Fruit fly (Drosophila melanogaster) whole organism, pupa: ENCODE measurements around the gene CG12991.

Source experiments
- CG10348 ChIP-seq: fragments of 200-800 bp; sonication (Bioruptor generic); IDR thresholded peaks from 2 replicates; pipeline ENCODE4 v1.3.6; 2022; ENCODE audit warnings: missing biosample characterization, missing genetic modification characterization
- CG12605 ChIP-seq: fragments of 200-800 bp; sonication (Bioruptor generic); IDR thresholded peaks from 2 replicates; pipeline ENCODE4 v1.3.6; 2022; ENCODE audit warnings: missing biosample characterization, missing genetic modification characterization
- CG13204 ChIP-seq: fragments of 200-800 bp; sonication (Bioruptor generic); optimal IDR thresholded peaks from 2 replicates; lab custom pipeline; 2018; ENCODE audit warnings: missing biosample characterization, mild to moderate bottlenecking, missing genetic modification characterization, moderate library complexity
- CG14655 ChIP-seq: fragments of 200-800 bp; sonication (Bioruptor generic); optimal IDR thresholded peaks from 3 replicates; lab custom pipeline; 2017; ENCODE audit warnings: mild to moderate bottlenecking, missing biosample characterization, missing genetic modification reagents, missing genetic modification characterization
- CG15710 ChIP-seq: fragments of 200-800 bp; sonication (Bioruptor generic); optimal IDR thresholded peaks from 2 replicates; lab custom pipeline; 2018; ENCODE audit warnings: missing biosample characterization, mild to moderate bottlenecking, missing genetic modification characterization, moderate library complexity
- CG17806 ChIP-seq: fragments of 200-800 bp; sonication (Bioruptor generic); optimal IDR thresholded peaks from 2 replicates; lab custom pipeline; 2018; ENCODE audit warnings: missing biosample characterization, mild to moderate bottlenecking, missing genetic modification characterization, moderate library complexity
- CG32121 ChIP-seq: fragments of 200-800 bp; sonication (Bioruptor generic); IDR thresholded peaks from 2 replicates; pipeline ENCODE4 v1.3.6; 2022; ENCODE audit warnings: missing biosample characterization, missing genetic modification characterization
- CG34367 ChIP-seq: fragments of 200-800 bp; sonication (Bioruptor generic); optimal IDR thresholded peaks from 2 replicates; lab custom pipeline; 2018; ENCODE audit warnings: missing biosample characterization, mild to moderate bottlenecking, missing genetic modification characterization
- CG4496 ChIP-seq: fragments of 200-800 bp; sonication (Bioruptor generic); IDR thresholded peaks from 3 replicates; pipeline ENCODE4 v1.3.6; 2022; ENCODE audit warnings: missing biosample characterization, missing genetic modification characterization
- CG8159 ChIP-seq: fragments of 200-800 bp; sonication (Bioruptor generic); optimal IDR thresholded peaks from 3 replicates; lab custom pipeline; 2018; ENCODE audit warnings: missing biosample characterization, mild to moderate bottlenecking, missing genetic modification characterization, moderate library complexity
- CG8301 ChIP-seq: fragments of 200-800 bp; sonication (Bioruptor generic); optimal IDR thresholded peaks from 2 replicates; lab custom pipeline; 2018; ENCODE audit warnings: missing biosample characterization, mild to moderate bottlenecking, missing genetic modification characterization
- CG9948 ChIP-seq: fragments of 200-800 bp; sonication (Bioruptor generic); optimal IDR thresholded peaks from 2 replicates; lab custom pipeline; 2018; ENCODE audit warnings: missing biosample characterization, mild to moderate bottlenecking, missing genetic modification characterization, moderate library complexity
- D1 ChIP-seq: fragments of 200-800 bp; sonication (Bioruptor generic); optimal IDR thresholded peaks from 2 replicates; lab custom pipeline; 2018; ENCODE audit warnings: missing biosample characterization, mild to moderate bottlenecking, missing genetic modification characterization, moderate library complexity
- EcR ChIP-seq: fragments of 200-800 bp; sonication (Bioruptor generic); optimal IDR thresholded peaks from 3 replicates; lab custom pipeline; 2019; ENCODE audit warnings: missing biosample characterization, missing genetic modification characterization, mild to moderate bottlenecking, moderate library complexity, missing genetic modification reagents
- Ets98B ChIP-seq: fragments of 200-800 bp; sonication (Bioruptor generic); IDR thresholded peaks from 2 replicates; pipeline ENCODE4 v1.3.6; 2022; ENCODE audit warnings: missing biosample characterization, missing genetic modification characterization
- Pif1A ChIP-seq: fragments of 200-800 bp; sonication (Bioruptor generic); optimal IDR thresholded peaks from 3 replicates; lab custom pipeline; 2016; ENCODE audit warnings: missing biosample characterization, missing genetic modification characterization
- Pif1B ChIP-seq: fragments of 200-800 bp; sonication (Bioruptor generic); optimal IDR thresholded peaks from 3 replicates; lab custom pipeline; 2016; ENCODE audit warnings: missing biosample characterization, missing genetic modification characterization
- Snoo ChIP-seq: fragments of 200-800 bp; sonication (Bioruptor generic); optimal IDR thresholded peaks from 3 replicates; lab custom pipeline; 2017; ENCODE audit warnings: missing biosample characterization, mild to moderate bottlenecking, missing genetic modification characterization, inconsistent platforms
- fd96Ca ChIP-seq: fragments of 200-800 bp; sonication (Bioruptor generic); IDR thresholded peaks from 3 replicates; pipeline ENCODE4 v1.3.6; 2022; ENCODE audit warnings: missing biosample characterization, missing genetic modification characterization
- gl ChIP-seq: fragments of 200-800 bp; sonication (Bioruptor generic); optimal IDR thresholded peaks from 2 replicates; lab custom pipeline; 2018; ENCODE audit warnings: missing biosample characterization, mild to moderate bottlenecking, missing genetic modification characterization
- rn ChIP-seq: fragments of 200-800 bp; sonication (Bioruptor generic); IDR thresholded peaks from 2 replicates; pipeline ENCODE4 v1.3.6; 2022; ENCODE audit warnings: missing biosample characterization, missing genetic modification characterization

CG12991 gene

DNA sequence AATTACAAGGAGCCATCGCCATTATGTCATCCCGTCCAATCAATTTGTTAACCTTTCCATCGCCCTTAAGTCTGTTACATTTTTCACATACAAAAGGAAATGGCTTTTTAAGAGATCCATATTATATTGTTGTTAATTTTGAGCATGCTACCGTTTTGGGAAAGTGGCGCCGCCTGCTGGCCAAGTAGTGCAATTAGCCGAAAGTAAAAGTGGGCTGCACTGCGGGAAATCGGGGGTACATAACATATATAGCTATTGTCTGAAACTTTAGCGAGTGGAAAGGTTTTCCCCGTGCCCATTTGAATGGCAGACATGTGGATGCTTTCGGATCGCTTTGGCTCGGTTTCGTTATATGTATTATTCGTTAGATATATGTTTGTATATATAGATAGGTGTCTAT, 6.2 kb downstream of the CG12991 start:
- TF ChIP-seq CG32121 (GFP tag; lab: Robert Waterston, UW) (no peak), Snoo (tag; lab: Kevin White, UChicago) (no peak), CG4496 (GFP tag; lab: Robert Waterston, UW) (no peak), Pif1B (GFP tag; lab: Kevin White, UChicago) (no peak), D1 (tag; lab: Kevin White, UChicago) (no peak), CG17806 (tag; lab: Kevin White, UChicago) (no peak), Ets98B (GFP tag; lab: Robert Waterston, UW) (no peak), CG14655 (GFP tag; lab: Kevin White, UChicago) (no peak), CG9948 (tag; lab: Kevin White, UChicago) (no peak), CG10348 (GFP tag; lab: Robert Waterston, UW) (no peak), fd96Ca (GFP tag; lab: Robert Waterston, UW) (no peak), CG13204 (no peak), rn (GFP tag; lab: Robert Waterston, UW) (no peak)

DNA sequence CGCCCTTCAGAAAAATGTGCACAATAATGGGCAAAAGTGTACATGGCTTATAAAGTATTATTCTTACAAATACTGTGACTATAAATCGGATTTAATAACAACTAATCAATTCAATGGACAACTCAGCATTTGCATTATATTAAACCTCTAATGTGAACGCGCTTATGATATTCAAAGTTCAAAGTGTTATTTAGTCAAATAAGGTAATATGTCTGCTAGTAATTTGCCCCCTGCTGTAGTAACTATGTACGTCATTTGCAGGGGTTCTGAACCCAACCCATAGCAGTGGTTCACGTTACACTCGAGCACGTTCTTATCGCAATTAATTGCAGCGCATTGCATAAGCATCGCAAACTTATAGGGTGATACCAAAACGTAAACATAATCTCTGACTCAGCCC, 8.5 kb downstream of the CG12991 start:
- TF ChIP-seq Pif1B (GFP tag; lab: Kevin White, UChicago) = no peak
- TF ChIP-seq CG32121 (GFP tag; lab: Robert Waterston, UW) = no peak
- TF ChIP-seq gl (tag; lab: Kevin White, UChicago) = no peak
- TF ChIP-seq EcR = no peak
- TF ChIP-seq Ets98B (GFP tag; lab: Robert Waterston, UW) = no peak
- no peak for TF ChIP-seq CG10348 (GFP tag; lab: Robert Waterston, UW)
- no peak for TF ChIP-seq Snoo (tag; lab: Kevin White, UChicago)
- peak; percentile 33 for TF ChIP-seq CG17806 (tag; lab: Kevin White, UChicago)
- TF ChIP-seq CG15710 (tag; lab: Kevin White, UChicago) = peak; percentile 25
- TF ChIP-seq CG8301 (tag; lab: Kevin White, UChicago) = peak; percentile 19
- peak; percentile 28 for TF ChIP-seq CG14655 (GFP tag; lab: Kevin White, UChicago)
- TF ChIP-seq CG4496 (GFP tag; lab: Robert Waterston, UW) = no peak
- TF ChIP-seq rn (GFP tag; lab: Robert Waterston, UW) = no peak
- peak; percentile 28 for TF ChIP-seq CG9948 (tag; lab: Kevin White, UChicago)
- peak; percentile 1 for TF ChIP-seq CG34367 (tag; lab: Kevin White, UChicago)
- no peak for TF ChIP-seq CG8159 (tag; lab: Kevin White, UChicago)
- TF ChIP-seq D1 (tag; lab: Kevin White, UChicago) = no peak
- TF ChIP-seq fd96Ca (GFP tag; lab: Robert Waterston, UW) = no peak
- TF ChIP-seq CG13204 = no peak
- TF ChIP-seq CG12605 (GFP tag; lab: Robert Waterston, UW) = no peak
- TF ChIP-seq Pif1A (GFP tag; lab: Kevin White, UChicago) = no peak
- TF ChIP-seq, all 21 proteins: peak for 6

DNA sequence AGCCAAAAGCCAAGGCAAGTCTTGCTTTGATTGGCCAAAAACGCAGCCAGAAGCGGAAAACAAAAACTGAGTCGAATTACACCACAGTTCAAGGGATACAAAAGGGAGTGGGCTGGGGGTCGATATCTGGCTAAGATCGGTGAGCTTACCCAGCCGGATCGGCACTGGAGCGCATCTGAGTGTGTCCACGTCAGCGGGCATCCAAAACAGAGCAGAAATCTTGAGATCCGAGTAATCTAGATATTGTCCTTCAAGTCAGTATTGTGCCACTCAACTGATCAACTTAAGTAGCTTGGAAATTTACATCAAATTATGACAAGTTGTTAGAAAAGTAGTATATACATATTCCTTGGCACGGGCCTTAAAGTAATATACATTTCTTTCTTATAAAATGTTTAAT, 8.9 kb downstream of the CG12991 start, which contains the start of gene CG12992:
Gene CG12992 (plus strand): TSS at position 301 of the 400 bp plus-strand sequence.
- TF ChIP-seq CG12605 (GFP tag; lab: Robert Waterston, UW) (no peak), CG13204 (no peak), CG17806 (tag; lab: Kevin White, UChicago) (no peak), CG8159 (tag; lab: Kevin White, UChicago) (no peak), CG15710 (tag; lab: Kevin White, UChicago) (no peak), CG9948 (tag; lab: Kevin White, UChicago) (no peak), Snoo (tag; lab: Kevin White, UChicago) (no peak), CG14655 (GFP tag; lab: Kevin White, UChicago) (no peak), EcR (no peak), Pif1B (GFP tag; lab: Kevin White, UChicago) (no peak), gl (tag; lab: Kevin White, UChicago) (no peak), D1 (tag; lab: Kevin White, UChicago) (no peak), CG10348 (GFP tag; lab: Robert Waterston, UW) (no peak), CG8301 (tag; lab: Kevin White, UChicago) (no peak), CG4496 (GFP tag; lab: Robert Waterston, UW) (no peak)

DNA sequence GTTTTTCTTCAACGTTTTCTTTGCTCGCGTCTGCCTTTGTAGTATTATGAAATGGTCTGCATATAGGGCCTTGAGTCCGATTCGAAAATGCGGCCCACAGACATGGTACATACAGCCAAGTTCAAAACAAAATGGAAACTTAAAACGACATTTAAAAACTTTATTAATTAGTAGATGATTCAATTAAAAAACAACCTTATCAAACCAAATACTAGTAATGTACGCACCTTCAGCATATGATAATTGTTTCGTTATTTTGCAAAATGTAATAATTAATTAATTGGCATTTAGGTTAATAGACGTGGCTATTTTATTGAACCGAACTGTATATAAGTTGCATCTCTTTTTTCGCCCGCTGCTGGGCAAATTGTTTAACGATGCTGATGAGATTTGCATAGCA, 15.1 kb downstream of the CG12991 start:
- TF ChIP-seq D1 (tag; lab: Kevin White, UChicago) (no peak), CG8159 (tag; lab: Kevin White, UChicago) (peak; percentile 42), CG15710 (tag; lab: Kevin White, UChicago) (peak; percentile 19), CG9948 (tag; lab: Kevin White, UChicago) (peak; percentile 23), CG10348 (GFP tag; lab: Robert Waterston, UW) (no peak), CG14655 (GFP tag; lab: Kevin White, UChicago) (peak; percentile 10), CG34367 (tag; lab: Kevin White, UChicago) (peak; percentile 15), CG32121 (GFP tag; lab: Robert Waterston, UW) (0 out of 2 replicates have a peak, but pooled peaks have one; percentile 19)

DNA sequence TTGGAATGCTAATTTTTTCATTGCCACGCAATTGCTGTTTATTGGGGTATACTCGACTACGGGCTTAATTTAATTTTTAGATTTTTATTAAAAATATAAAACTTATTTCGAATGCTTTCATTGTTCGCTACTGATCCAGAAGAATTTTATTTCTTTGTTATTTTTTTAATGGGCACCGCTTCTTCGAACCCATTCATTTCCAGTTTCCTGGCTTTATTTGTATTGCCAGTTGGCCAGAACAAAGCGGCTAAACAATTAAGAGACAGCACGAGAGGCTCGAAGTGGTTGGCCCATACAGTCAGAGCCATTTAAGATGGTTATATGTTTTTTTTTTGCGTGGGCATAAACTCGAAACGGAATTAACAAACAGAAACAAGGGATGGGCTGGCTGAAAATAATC, 16.2 kb downstream of the CG12991 start:
- peak; percentile 74 for TF ChIP-seq CG32121 (GFP tag; lab: Robert Waterston, UW)
- peak; percentile 76; the same call in 1 of the 3 replicates for TF ChIP-seq fd96Ca (GFP tag; lab: Robert Waterston, UW)
- peak; percentile 69 for TF ChIP-seq CG15710 (tag; lab: Kevin White, UChicago)
- peak; percentile 36 for TF ChIP-seq CG8301 (tag; lab: Kevin White, UChicago)
- TF ChIP-seq Ets98B (GFP tag; lab: Robert Waterston, UW) = peak; percentile 79
- peak; percentile 70 for TF ChIP-seq CG8159 (tag; lab: Kevin White, UChicago)
- peak; percentile 80 for TF ChIP-seq Pif1A (GFP tag; lab: Kevin White, UChicago)
- peak; percentile 27 for TF ChIP-seq D1 (tag; lab: Kevin White, UChicago)
- peak; percentile 60; the same call in 1 of the 2 replicates for TF ChIP-seq rn (GFP tag; lab: Robert Waterston, UW)
- no peak; the same call in 1 of the 2 replicates for TF ChIP-seq CG12605 (GFP tag; lab: Robert Waterston, UW)
- peak; percentile 43 for TF ChIP-seq CG34367 (tag; lab: Kevin White, UChicago)
- TF ChIP-seq CG14655 (GFP tag; lab: Kevin White, UChicago) = no peak
- no peak for TF ChIP-seq CG13204
- TF ChIP-seq Snoo (tag; lab: Kevin White, UChicago) = peak; percentile 77
- no peak for TF ChIP-seq EcR
- no peak for TF ChIP-seq CG10348 (GFP tag; lab: Robert Waterston, UW)
- TF ChIP-seq CG9948 (tag; lab: Kevin White, UChicago) = peak; percentile 61
- peak; percentile 69 for TF ChIP-seq CG17806 (tag; lab: Kevin White, UChicago)
- TF ChIP-seq CG4496 (GFP tag; lab: Robert Waterston, UW) = peak; percentile 69; the same call in 2 of the 3 replicates
- TF ChIP-seq Pif1B (GFP tag; lab: Kevin White, UChicago) = peak; percentile 77
- TF ChIP-seq gl (tag; lab: Kevin White, UChicago) = peak; percentile 22
